Worm (Caenorhabditis elegans) whole organism, early embryonic: ENCODE measurements around the gene pes-4.

Experiments
- B0310.2 ChIP-seq: sonication (generic microtip); optimal IDR thresholded peaks from 2 replicates; lab custom pipeline; 2016; ENCODE audit warnings: mild to moderate bottlenecking, missing genetic modification characterization, missing compliant biosample characterization
- F13C5.2 ChIP-seq: sonication (generic microtip); optimal IDR thresholded peaks from 2 replicates; lab custom pipeline; 2017; ENCODE audit warnings: mild to moderate bottlenecking, missing genetic modification characterization, inconsistent platforms, missing compliant biosample characterization
- aly-1 ChIP-seq: sonication (generic microtip); optimal IDR thresholded peaks from 2 replicates; lab custom pipeline; 2016; ENCODE audit warnings: missing genetic modification characterization, missing compliant biosample characterization
- ama-1 ChIP-seq: fragments of 150-350 bp; optimal IDR thresholded peaks from 2 replicates; lab custom pipeline; 2014
- ceh-13 ChIP-seq: fragments of 200-800 bp; sonication (Bioruptor generic); optimal IDR thresholded peaks from 2 replicates; lab custom pipeline; 2018; ENCODE audit warnings: mild to moderate bottlenecking, missing genetic modification characterization, missing compliant biosample characterization
- ceh-36 ChIP-seq: sonication (generic microtip); optimal IDR thresholded peaks from 2 replicates; lab custom pipeline; 2016; ENCODE audit warnings: missing genetic modification characterization, inconsistent platforms, missing compliant biosample characterization
- ets-7 ChIP-seq: sonication (generic microtip); optimal IDR thresholded peaks from 2 replicates; lab custom pipeline; 2016; ENCODE audit warnings: missing genotype, missing genetic modification characterization, missing compliant biosample characterization
- flt-1 ChIP-seq: fragments of 200-800 bp; sonication (Bioruptor generic); IDR thresholded peaks from 2 replicates; pipeline ENCODE4 v1.3.6; 2022; ENCODE audit warnings: missing genetic modification characterization, missing compliant biosample characterization
- hmbx-1 ChIP-seq: sonication (generic microtip); optimal IDR thresholded peaks from 2 replicates; lab custom pipeline; 2016; ENCODE audit warnings: mild to moderate bottlenecking, missing genetic modification characterization, missing compliant biosample characterization
- hmg-4 ChIP-seq: fragments of 200-800 bp; sonication (Bioruptor generic); optimal IDR thresholded peaks from 2 replicates; lab custom pipeline; 2018; ENCODE audit warnings: mild to moderate bottlenecking, missing genetic modification characterization, missing compliant biosample characterization
- hnd-1 ChIP-seq: sonication (generic microtip); optimal IDR thresholded peaks from 2 replicates; lab custom pipeline; 2016; ENCODE audit warnings: missing genetic modification characterization, missing compliant biosample characterization
- pes-1 ChIP-seq: fragments of 200-800 bp; sonication (Bioruptor generic); IDR thresholded peaks from 2 replicates; pipeline ENCODE4 v1.3.6; 2022; ENCODE audit warnings: missing genetic modification reagents, missing genetic modification characterization, missing compliant biosample characterization
- scrt-1 ChIP-seq: fragments of 200-800 bp; sonication (Bioruptor generic); IDR thresholded peaks from 2 replicates; pipeline ENCODE4 v1.3.6; 2022; ENCODE audit warnings: missing genetic modification characterization, missing compliant biosample characterization
- sea-1 ChIP-seq: fragments of 200-800 bp; sonication (Bioruptor generic); conservative IDR thresholded peaks from 2 replicates; pipeline ENCODE4 v1.3.6; 2022; ENCODE audit warnings: missing genetic modification characterization, missing compliant biosample characterization
- tbx-11 ChIP-seq: fragments of 200-800 bp; sonication (Bioruptor generic); IDR thresholded peaks from 2 replicates; pipeline ENCODE4 v1.3.6; 2022; ENCODE audit warnings: missing genetic modification characterization, missing compliant biosample characterization
- tbx-37 ChIP-seq: fragments of 200-800 bp; sonication (Bioruptor generic); conservative IDR thresholded peaks from 2 replicates; pipeline ENCODE4 v1.3.6; 2022; ENCODE audit warnings: missing genetic modification reagents, missing genetic modification characterization, missing compliant biosample characterization
- tra-4 ChIP-seq: sonication (generic microtip); optimal IDR thresholded peaks from 2 replicates; lab custom pipeline; 2017; ENCODE audit warnings: missing genetic modification characterization, missing compliant biosample characterization

Gene pes-4

ce11 chrIII:1220012-1220411 lies 10.1 kb downstream of the pes-4 start:
- TF ChIP-seq tra-4 (no peak), aly-1 (no peak), F13C5.2 (tag; lab: Kevin White, UChicago) (no peak), ama-1 (lab: Kevin White, UChicago) (no peak), B0310.2 (tag; lab: Kevin White, UChicago) (no peak), hnd-1 (tag; lab: Kevin White, UChicago) (no peak)

DNA sequence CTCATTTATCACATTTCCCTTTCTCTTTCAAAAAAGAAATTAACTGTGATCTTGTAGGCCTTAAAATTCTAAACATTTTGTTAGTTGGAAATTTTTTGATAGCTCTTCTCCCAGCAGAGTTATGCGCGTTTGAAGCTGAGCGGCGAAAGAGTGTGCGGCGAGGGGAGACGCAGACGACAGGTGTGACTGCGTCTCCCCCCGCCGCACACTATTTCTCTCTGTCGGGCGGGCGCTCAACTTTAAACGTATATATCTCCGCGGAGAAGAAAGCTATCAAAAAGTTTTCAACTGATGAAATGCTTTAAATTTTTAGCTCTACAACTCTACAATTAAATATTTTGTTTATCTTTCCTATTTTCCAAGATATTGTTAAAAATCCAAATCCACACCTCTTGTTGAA lies 11.1 kb downstream of the pes-4 start:
- TF ChIP-seq ama-1 (lab: Kevin White, UChicago) (no peak), hmg-4 (GFP tag; lab: Kevin White, UChicago) (no peak), tra-4 (no peak), scrt-1 (GFP tag; lab: Robert Waterston, UW) (no peak), tbx-37 (GFP tag; lab: Robert Waterston, UW) (no peak), ceh-13 (GFP tag; lab: Kevin White, UChicago) (no peak), ets-7 (tag; lab: Kevin White, UChicago) (no peak), pes-1 (GFP tag; lab: Robert Waterston, UW) (no peak), hmbx-1 (tag; lab: Kevin White, UChicago) (no peak), F13C5.2 (tag; lab: Kevin White, UChicago) (no peak), hnd-1 (tag; lab: Kevin White, UChicago) (no peak), B0310.2 (tag; lab: Kevin White, UChicago) (no peak), flt-1 (no peak), ceh-36 (no peak), aly-1 (no peak), tbx-11 (GFP tag; lab: Robert Waterston, UW) (no peak), sea-1 (GFP tag; lab: Robert Waterston, UW) (no peak)

DNA sequence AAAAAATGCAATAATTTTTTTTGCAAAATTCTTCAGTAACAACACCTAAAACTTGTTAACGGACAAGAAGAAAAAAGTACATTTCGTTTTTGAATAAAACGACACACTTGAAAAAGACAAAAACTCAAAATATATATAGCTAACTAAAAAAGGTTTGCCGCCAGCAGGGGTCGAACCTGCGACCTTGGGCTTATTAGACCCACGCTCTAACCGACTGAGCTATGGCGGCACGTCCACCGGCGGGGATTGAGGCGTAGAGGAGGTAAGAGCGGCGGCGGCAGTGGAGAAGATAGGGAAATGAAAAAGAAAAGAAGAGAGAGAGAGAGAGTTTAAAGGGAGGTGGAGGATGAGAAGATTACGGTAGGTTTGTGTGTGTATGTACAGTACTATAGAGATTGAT lies 11.9 kb downstream of the pes-4 start:
- TF ChIP-seq ama-1 (lab: Kevin White, UChicago) (no peak), ets-7 (tag; lab: Kevin White, UChicago) (no peak), F13C5.2 (tag; lab: Kevin White, UChicago) (peak; percentile 58), hmg-4 (GFP tag; lab: Kevin White, UChicago) (peak; percentile 12), flt-1 (peak; percentile 77), scrt-1 (GFP tag; lab: Robert Waterston, UW) (peak; percentile 77), hnd-1 (tag; lab: Kevin White, UChicago) (peak; percentile 0), hmbx-1 (tag; lab: Kevin White, UChicago) (no peak), ceh-36 (peak; percentile 76), aly-1 (peak; percentile 73), tra-4 (no peak), tbx-37 (GFP tag; lab: Robert Waterston, UW) (peak; percentile 40), ceh-13 (GFP tag; lab: Kevin White, UChicago) (peak; percentile 31), sea-1 (GFP tag; lab: Robert Waterston, UW) (0 out of 2 replicates have a peak, but pooled peaks have one; percentile 64), B0310.2 (tag; lab: Kevin White, UChicago) (peak; percentile 57), tbx-11 (GFP tag; lab: Robert Waterston, UW) (peak; percentile 73), pes-1 (GFP tag; lab: Robert Waterston, UW) (peak; percentile 83)

DNA sequence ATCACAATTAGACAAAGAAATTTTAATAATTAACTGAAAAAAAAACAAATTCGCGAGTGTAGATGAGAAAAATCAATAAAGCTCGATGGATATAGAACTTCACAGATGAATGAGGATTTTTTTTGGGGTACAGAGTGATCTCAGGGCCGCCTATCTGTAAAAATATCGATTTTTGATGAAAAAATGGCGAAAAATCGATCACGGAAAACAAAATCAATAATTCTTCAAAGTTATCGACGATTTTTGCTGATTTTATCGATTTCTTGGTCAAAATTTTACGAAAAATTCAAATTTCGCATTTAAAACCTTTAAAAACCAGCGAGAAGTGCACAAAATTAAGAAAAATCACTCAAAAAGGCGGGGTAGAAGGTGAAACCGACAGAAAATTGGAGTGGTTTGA lies 14.0 kb downstream of the pes-4 start:
- TF ChIP-seq B0310.2 (tag; lab: Kevin White, UChicago) (no peak), tbx-37 (GFP tag; lab: Robert Waterston, UW) (no peak), ceh-13 (GFP tag; lab: Kevin White, UChicago) (no peak), ets-7 (tag; lab: Kevin White, UChicago) (no peak), hnd-1 (tag; lab: Kevin White, UChicago) (no peak), hmbx-1 (tag; lab: Kevin White, UChicago) (no peak), scrt-1 (GFP tag; lab: Robert Waterston, UW) (no peak), F13C5.2 (tag; lab: Kevin White, UChicago) (no peak), aly-1 (no peak), sea-1 (GFP tag; lab: Robert Waterston, UW) (no peak), pes-1 (GFP tag; lab: Robert Waterston, UW) (no peak), flt-1 (no peak)

- TF ChIP-seq hmbx-1 (tag; lab: Kevin White, UChicago) (no peak), flt-1 (no peak), scrt-1 (GFP tag; lab: Robert Waterston, UW) (no peak), aly-1 (no peak), B0310.2 (tag; lab: Kevin White, UChicago) (no peak), hmg-4 (GFP tag; lab: Kevin White, UChicago) (no peak), sea-1 (GFP tag; lab: Robert Waterston, UW) (no peak), tbx-11 (GFP tag; lab: Robert Waterston, UW) (no peak), ama-1 (lab: Kevin White, UChicago) (no peak), tbx-37 (GFP tag; lab: Robert Waterston, UW) (no peak), F13C5.2 (tag; lab: Kevin White, UChicago) (no peak), tra-4 (no peak), hnd-1 (tag; lab: Kevin White, UChicago) (no peak), ceh-36 (no peak)
Measured at ce11 chrIII:1214680-1215079, 15.4 kb downstream of the pes-4 start, which contains the start of gene Y119D3B.21. Gene Y119D3B.21 (plus strand): TSS chrIII:1215000.

- no peak for TF ChIP-seq pes-1 (GFP tag; lab: Robert Waterston, UW)
- no peak for TF ChIP-seq hnd-1 (tag; lab: Kevin White, UChicago)
- TF ChIP-seq ets-7 (tag; lab: Kevin White, UChicago), result no peak
- TF ChIP-seq tra-4, result no peak
- no peak for TF ChIP-seq hmbx-1 (tag; lab: Kevin White, UChicago)
- no peak for TF ChIP-seq hmg-4 (GFP tag; lab: Kevin White, UChicago)
- no peak for TF ChIP-seq aly-1
- TF ChIP-seq F13C5.2 (tag; lab: Kevin White, UChicago), result no peak
- TF ChIP-seq tbx-37 (GFP tag; lab: Robert Waterston, UW), result no peak
- no peak for TF ChIP-seq tbx-11 (GFP tag; lab: Robert Waterston, UW)
- no peak for TF ChIP-seq scrt-1 (GFP tag; lab: Robert Waterston, UW)
- TF ChIP-seq ceh-36, result no peak
- no peak for TF ChIP-seq ama-1 (lab: Kevin White, UChicago)
- TF ChIP-seq flt-1, result no peak
- no peak for TF ChIP-seq sea-1 (GFP tag; lab: Robert Waterston, UW)
- no peak for TF ChIP-seq ceh-13 (GFP tag; lab: Kevin White, UChicago)
- TF ChIP-seq B0310.2 (tag; lab: Kevin White, UChicago), result no peak
Measured at ce11 chrIII:1214121-1214673, 15.9 kb downstream of the pes-4 start.
